Worm (Caenorhabditis elegans): Measurements from ENCODE around the gene T05A8.3.

T05A8.3 gene

ce11 chrII:2700229-2700628 is 17.0 kb downstream of the T05A8.3 start, which contains the start of gene sri-61:
sri-61 (minus strand) TSS chrII:2700329.
- TF ChIP-seq atf-7 (tag; optimal IDR thresholded peaks at IDR 0.05) (no peak), Y67H2A.10 (GFP tag; conservative IDR thresholded peaks at IDR 0.05) (no peak), snpc-1.3 (tag; optimal IDR thresholded peaks at IDR 0.05; ENCODE audit: insufficient read depth) (no peak), ceh-40 (GFP tag; IDR thresholded peaks at IDR 0.05) (no peak), fkh-3 (tag; optimal IDR thresholded peaks at IDR 0.05) (no peak), bed-2 (GFP tag; IDR thresholded peaks at IDR 0.05) (no peak), nfyb-1 (GFP tag; IDR thresholded peaks at IDR 0.05) (no peak), hmg-1.2 (GFP tag; IDR thresholded peaks at IDR 0.05) (no peak), nhr-90 (tag; optimal IDR thresholded peaks at IDR 0.05) (no peak), tlf-1 (GFP tag; optimal IDR thresholded peaks at IDR 0.05) (no peak), B0019.2 (GFP tag; conservative IDR thresholded peaks at IDR 0.05) (no peak), C06A6.2 (GFP tag; conservative IDR thresholded peaks at IDR 0.05) (no peak), Y53F4B.3 (GFP tag; IDR thresholded peaks at IDR 0.05) (no peak), zim-3 (tag; optimal IDR thresholded peaks at IDR 0.05) (no peak), hsf-1 (GFP tag; IDR thresholded peaks at IDR 0.05) (no peak), mcd-1 (GFP tag; IDR thresholded peaks at IDR 0.05) (no peak), ZK185.1 (tag; optimal IDR thresholded peaks at IDR 0.05; ENCODE audit: poor library complexity, severe bottlenecking) (no peak), mes-4 (tag; optimal IDR thresholded peaks at IDR 0.05) (no peak), lin-26 (GFP tag; IDR thresholded peaks at IDR 0.05) (no peak)

DNA sequence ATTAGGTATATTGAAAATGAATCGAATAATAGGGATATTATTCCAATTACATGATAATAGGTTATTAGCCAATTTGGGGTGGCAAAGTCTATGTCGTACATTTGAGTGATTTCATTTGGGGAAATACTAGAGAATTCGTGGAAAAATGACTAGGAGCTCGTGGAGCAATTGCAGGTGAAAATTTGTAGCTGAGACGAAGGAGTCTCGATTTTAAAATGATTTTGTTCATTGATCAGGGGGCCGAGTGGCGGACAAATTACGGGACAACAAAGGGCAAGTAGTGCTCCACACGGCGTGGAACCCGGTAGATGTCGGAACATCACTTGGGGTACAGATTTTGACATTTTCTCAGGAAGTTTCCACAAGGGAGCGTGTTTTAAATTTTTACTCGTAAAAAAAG is 18.9 kb downstream of the T05A8.3 start, which contains the start of gene sri-62:
TSS of gene sri-62 (minus strand) at position 101 of the 400 bp plus-strand sequence.
- TF ChIP-seq snpc-1.1 (tag; optimal IDR thresholded peaks at IDR 0.05; ENCODE audit: insufficient read depth) = no peak
- no peak for TF ChIP-seq dox-1 (GFP tag; IDR thresholded peaks at IDR 0.05)
- TF ChIP-seq tbp1 (GFP tag; optimal IDR thresholded peaks at IDR 0.05) = no peak
- no peak for TF ChIP-seq repo-1 (tag; optimal IDR thresholded peaks at IDR 0.05)
- no peak for TF ChIP-seq lag-1 (GFP tag; IDR thresholded peaks at IDR 0.05)
- TF ChIP-seq aptf-3 (GFP tag; IDR thresholded peaks at IDR 0.05) = no peak
- TF ChIP-seq efl-1 (GFP tag; optimal IDR thresholded peaks at IDR 0.05) = no peak
- no peak for TF ChIP-seq nhr-179 (tag; optimal IDR thresholded peaks at IDR 0.05)
- no peak for TF ChIP-seq F55B11.4 (tag; optimal IDR thresholded peaks at IDR 0.05; ENCODE audit: borderline replicate concordance, insufficient read depth)
- no peak for TF ChIP-seq F57A8.1 (GFP tag; optimal IDR thresholded peaks at IDR 0.05)
- no peak for TF ChIP-seq ccch-3 (GFP tag; optimal IDR thresholded peaks at IDR 0.05)
- TF ChIP-seq snpc-4 (GFP tag; optimal IDR thresholded peaks at IDR 0.05) = no peak
- TF ChIP-seq snpc-4 (tag; optimal IDR thresholded peaks at IDR 0.05) = no peak
- no peak for TF ChIP-seq lir-1 (GFP tag; conservative IDR thresholded peaks at IDR 0.05)
- TF ChIP-seq atf-7 (tag; optimal IDR thresholded peaks at IDR 0.05) = no peak
- no peak for TF ChIP-seq K12H6.12 (tag; optimal IDR thresholded peaks at IDR 0.05)
- no peak for TF ChIP-seq hlh-26 (GFP tag; conservative IDR thresholded peaks at IDR 0.05)
- TF ChIP-seq lsl-1 (GFP tag; optimal IDR thresholded peaks at IDR 0.05) = no peak
- no peak for TF ChIP-seq sptf-2 (GFP tag; optimal IDR thresholded peaks at IDR 0.05)

DNA sequence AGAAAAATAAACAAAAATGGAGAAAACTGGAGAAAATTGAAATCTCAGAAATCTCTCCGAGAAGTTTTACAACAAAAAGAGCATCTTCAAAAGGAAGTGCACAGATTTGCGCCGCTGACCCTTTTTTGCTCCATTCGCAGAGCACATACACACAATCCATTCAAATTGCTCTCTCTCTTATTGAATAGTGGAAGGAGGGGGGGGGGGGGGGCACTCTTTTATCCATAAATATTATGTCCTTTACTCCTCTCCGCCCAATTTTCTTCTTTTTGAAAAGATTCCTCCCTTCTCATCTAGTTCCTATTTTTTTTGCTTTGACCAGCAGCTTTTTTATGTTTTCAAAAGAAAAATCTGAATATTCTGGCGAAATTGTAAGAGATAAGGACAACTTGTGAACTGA is 22.2 kb downstream of the T05A8.3 start:
- TF ChIP-seq Y53F4B.3 (GFP tag; IDR thresholded peaks at IDR 0.05) = no peak
- TF ChIP-seq repo-1 (tag; optimal IDR thresholded peaks at IDR 0.05) = no peak
- TF ChIP-seq madf-3 (GFP tag; IDR thresholded peaks at IDR 0.05) = no peak
- TF ChIP-seq efl-1 (GFP tag; optimal IDR thresholded peaks at IDR 0.05) = no peak
- TF ChIP-seq nhr-27 (tag; optimal IDR thresholded peaks at IDR 0.05) = no peak
- no peak for TF ChIP-seq die-1 (tag; optimal IDR thresholded peaks at IDR 0.05)
- TF ChIP-seq F52B5.7 (tag; optimal IDR thresholded peaks at IDR 0.05) = no peak
- no peak for TF ChIP-seq lsy-27 (tag; optimal IDR thresholded peaks at IDR 0.05; ENCODE audit: borderline replicate concordance, insufficient read depth)
- no peak for TF ChIP-seq xnd-1 (tag; optimal IDR thresholded peaks at IDR 0.05)
- no peak for TF ChIP-seq zim-3 (tag; optimal IDR thresholded peaks at IDR 0.05)
- no peak for TF ChIP-seq athp-1 (tag; optimal IDR thresholded peaks at IDR 0.05)
- TF ChIP-seq hlh-26 (GFP tag; conservative IDR thresholded peaks at IDR 0.05) = no peak
- no peak for TF ChIP-seq B0336.3 (GFP tag; IDR thresholded peaks at IDR 0.05)
- TF ChIP-seq ceh-27 (GFP tag; optimal IDR thresholded peaks at IDR 0.05) = no peak

All from whole organism, young adult.